Worm (Caenorhabditis elegans): ENCODE data around the gene gst-42.

The gst-42 gene

DNA sequence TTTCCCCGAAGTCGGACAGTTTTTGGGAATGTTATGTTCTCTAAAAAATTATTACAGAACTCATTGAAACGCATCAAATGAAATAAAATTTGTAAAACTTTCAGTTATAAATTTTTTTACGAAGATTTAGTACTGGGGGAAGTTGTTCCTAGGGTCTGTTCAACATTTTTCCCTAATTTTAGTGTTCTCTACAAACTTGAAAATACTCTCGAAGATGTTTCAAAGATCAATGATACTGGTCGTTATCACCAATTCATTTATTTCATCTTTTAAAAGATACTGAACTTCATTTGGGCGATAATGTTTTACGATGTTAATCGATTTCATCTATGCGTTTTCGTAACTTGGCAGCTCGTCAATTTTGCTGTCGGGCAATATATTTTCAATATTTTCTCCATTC lies 25.5 kb downstream of the gst-42 start, which contains the start of gene C44C10.3 (continued):
- TF ChIP-seq hmg-1.2 (GFP tag; IDR thresholded peaks at IDR 0.05) (no peak), ceh-58 (GFP tag; IDR thresholded peaks at IDR 0.05) (no peak), nfya-1 (tag; optimal IDR thresholded peaks at IDR 0.05; ENCODE audit: borderline replicate concordance, insufficient read depth) (no peak)

DNA sequence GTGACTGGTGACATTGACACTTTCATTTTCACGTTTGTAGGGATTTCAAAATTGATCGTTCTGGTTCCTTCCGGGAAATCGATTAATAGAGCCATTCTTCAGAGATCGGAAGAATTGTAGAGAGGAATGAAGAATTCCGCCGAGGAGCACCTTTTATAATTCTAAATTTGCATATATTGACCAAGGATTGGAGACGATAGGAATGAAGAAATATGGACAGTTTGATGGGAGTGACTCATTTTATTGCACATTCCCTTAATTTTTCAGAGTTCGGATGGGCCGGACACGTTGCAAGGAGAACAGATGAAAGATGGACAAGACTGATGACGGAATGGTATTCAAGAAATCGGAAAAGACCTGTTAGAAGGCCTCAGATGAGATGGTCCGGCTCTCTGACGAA lies 27.5 kb downstream of the gst-42 start, which contains the start of gene C44C10.15:
Gene C44C10.15, minus strand, starts transcription at position 101 of the 400 bp plus-strand sequence.
- TF ChIP-seq him-1 (tag; optimal IDR thresholded peaks at IDR 0.05) (no peak), efl-1 (GFP tag; optimal IDR thresholded peaks at IDR 0.05) (no peak), snpc-3.4 (tag; optimal IDR thresholded peaks at IDR 0.05) (no peak), F10E7.11 (tag; optimal IDR thresholded peaks at IDR 0.05) (no peak), ccch-3 (GFP tag; optimal IDR thresholded peaks at IDR 0.05) (no peak), cebp-2 (GFP tag; IDR thresholded peaks at IDR 0.05) (no peak), rpc-1 (optimal IDR thresholded peaks at IDR 0.05) (no peak), rpc-1 (tag; optimal IDR thresholded peaks at IDR 0.05) (no peak), ztf-22 (GFP tag; optimal IDR thresholded peaks at IDR 0.05) (no peak), T26A5.8 (tag; optimal IDR thresholded peaks at IDR 0.05) (no peak), madf-6 (GFP tag; IDR thresholded peaks at IDR 0.05) (no peak), xnd-1 (tag; optimal IDR thresholded peaks at IDR 0.05) (no peak), dpl-1 (GFP tag; optimal IDR thresholded peaks at IDR 0.05) (no peak)

- TF ChIP-seq ceh-58 (GFP tag; IDR thresholded peaks at IDR 0.05) = no peak
- TF ChIP-seq bed-1 (GFP tag; IDR thresholded peaks at IDR 0.05) = no peak
- no peak for TF ChIP-seq egrh-3 (GFP tag; IDR thresholded peaks at IDR 0.05)
- no peak for TF ChIP-seq repo-1 (tag; optimal IDR thresholded peaks at IDR 0.05)
- no peak for TF ChIP-seq efl-1 (GFP tag; optimal IDR thresholded peaks at IDR 0.05)
- no peak for TF ChIP-seq nhr-179 (tag; optimal IDR thresholded peaks at IDR 0.05)
- TF ChIP-seq C06A6.2 (GFP tag; conservative IDR thresholded peaks at IDR 0.05) = no peak
- no peak for TF ChIP-seq snpc-3.4 (tag; optimal IDR thresholded peaks at IDR 0.05)
- TF ChIP-seq ceh-40 (GFP tag; IDR thresholded peaks at IDR 0.05) = no peak
- TF ChIP-seq sdz-38 (tag; optimal IDR thresholded peaks at IDR 0.05) = no peak
- TF ChIP-seq lir-1 (GFP tag; conservative IDR thresholded peaks at IDR 0.05) = no peak
- TF ChIP-seq unc-62 (GFP tag; optimal IDR thresholded peaks at IDR 0.05) = no peak
- no peak for TF ChIP-seq Y53G8AR.9 (GFP tag; conservative IDR thresholded peaks at IDR 0.05)
- TF ChIP-seq K12H6.12 (tag; optimal IDR thresholded peaks at IDR 0.05) = no peak
- TF ChIP-seq egl-18 (GFP tag; IDR thresholded peaks at IDR 0.05) = no peak
- TF ChIP-seq zim-3 (tag; optimal IDR thresholded peaks at IDR 0.05) = no peak
- TF ChIP-seq ceh-79 (tag; optimal IDR thresholded peaks at IDR 0.05) = no peak
- TF ChIP-seq ZK185.1 (tag; optimal IDR thresholded peaks at IDR 0.05; ENCODE audit: poor library complexity, severe bottlenecking) = no peak
- TF ChIP-seq lin-54 (GFP tag; optimal IDR thresholded peaks at IDR 0.05) = no peak
- no peak for TF ChIP-seq ztf-6 (GFP tag; IDR thresholded peaks at IDR 0.05)
These were observed 31.0 kb downstream of the gst-42 start, which contains the start of gene C44C10.12 for ce11 chrX:11696696-11697095. C44C10.12 (plus strand) TSS chrX:11696996.

DNA sequence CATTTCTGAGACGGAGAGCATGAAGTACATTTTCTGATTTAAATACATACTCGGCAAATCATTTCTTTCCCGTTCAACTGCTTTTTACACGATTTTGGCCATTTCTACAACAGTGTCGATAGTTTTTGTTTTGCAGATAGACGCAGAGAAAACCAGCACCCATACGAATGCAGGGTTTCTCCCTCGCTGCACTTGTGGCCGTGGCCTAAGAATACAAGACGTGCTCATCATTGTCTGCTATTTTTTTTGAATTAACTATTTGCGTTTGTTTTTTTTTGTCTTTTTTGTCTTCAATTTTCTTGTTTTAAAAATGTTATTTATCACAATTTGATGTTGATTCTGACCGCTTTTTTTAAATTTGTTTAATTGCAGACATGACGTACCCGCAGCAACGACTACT lies 34.6 kb downstream of the gst-42 start, which contains the start of gene smcl-1:
Gene smcl-1, plus strand, starts transcription at position 373 of the 400 bp plus-strand sequence.
- TF ChIP-seq ztf-25 (GFP tag; IDR thresholded peaks at IDR 0.05) = no peak
- peak; percentile 51 for TF ChIP-seq nhr-80 (tag; optimal IDR thresholded peaks at IDR 0.05)
- TF ChIP-seq lin-54 (GFP tag; optimal IDR thresholded peaks at IDR 0.05) = no peak
- TF ChIP-seq hsf-1 (GFP tag; IDR thresholded peaks at IDR 0.05) = no peak
- no peak for TF ChIP-seq ceh-58 (GFP tag; IDR thresholded peaks at IDR 0.05)
- TF ChIP-seq B0035.1 (tag; optimal IDR thresholded peaks at IDR 0.05) = no peak
- TF ChIP-seq attf-5 (GFP tag; optimal IDR thresholded peaks at IDR 0.05) = peak; percentile 40
- no peak for TF ChIP-seq nhr-27 (tag; optimal IDR thresholded peaks at IDR 0.05)
- no peak for TF ChIP-seq B0261.1 (tag; optimal IDR thresholded peaks at IDR 0.05)
- no peak for TF ChIP-seq F23B12.7 (tag; optimal IDR thresholded peaks at IDR 0.05; ENCODE audit: insufficient read depth)
- no peak for TF ChIP-seq lag-1 (GFP tag; IDR thresholded peaks at IDR 0.05)
- no peak for TF ChIP-seq madf-10 (tag; optimal IDR thresholded peaks at IDR 0.05)
- no peak for TF ChIP-seq let-607 (tag; optimal IDR thresholded peaks at IDR 0.05)
- no peak for TF ChIP-seq ztf-22 (GFP tag; optimal IDR thresholded peaks at IDR 0.05)
- no peak for TF ChIP-seq lin-35 (GFP tag; optimal IDR thresholded peaks at IDR 0.05)
- TF ChIP-seq ceh-27 (GFP tag; optimal IDR thresholded peaks at IDR 0.05) = peak; percentile 3
- peak; percentile 55 for TF ChIP-seq ZK185.1 (tag; optimal IDR thresholded peaks at IDR 0.05; ENCODE audit: poor library complexity, severe bottlenecking)

Data from whole organism, young adult.